Worm (Caenorhabditis elegans) whole organism, late embryonic: ENCODE data around the gene C06E4.5.

Experiments used
- C38D4.7 ChIP-seq: fragments of 200-800 bp; sonication (Bioruptor generic); optimal IDR thresholded peaks from 2 replicates; lab custom pipeline; 2018; ENCODE audit warnings: mild to moderate bottlenecking, missing genetic modification characterization, moderate library complexity, missing compliant biosample characterization
- nhr-232 ChIP-seq: sonication (generic microtip); optimal IDR thresholded peaks from 2 replicates; lab custom pipeline; 2016; ENCODE audit warnings: missing genetic modification characterization, missing compliant biosample characterization
- sox-2 ChIP-seq: fragments of 200-800 bp; sonication (Bioruptor generic); IDR thresholded peaks from 2 replicates; pipeline ENCODE4 v1.3.6; 2022; ENCODE audit warnings: missing genetic modification reagents, missing genetic modification characterization, missing compliant biosample characterization
- unc-55 ChIP-seq: sonication (generic microtip); optimal IDR thresholded peaks from 2 replicates; lab custom pipeline; 2017; ENCODE audit warnings: missing biosample characterization, missing genetic modification reagents, missing genetic modification characterization

DNA sequence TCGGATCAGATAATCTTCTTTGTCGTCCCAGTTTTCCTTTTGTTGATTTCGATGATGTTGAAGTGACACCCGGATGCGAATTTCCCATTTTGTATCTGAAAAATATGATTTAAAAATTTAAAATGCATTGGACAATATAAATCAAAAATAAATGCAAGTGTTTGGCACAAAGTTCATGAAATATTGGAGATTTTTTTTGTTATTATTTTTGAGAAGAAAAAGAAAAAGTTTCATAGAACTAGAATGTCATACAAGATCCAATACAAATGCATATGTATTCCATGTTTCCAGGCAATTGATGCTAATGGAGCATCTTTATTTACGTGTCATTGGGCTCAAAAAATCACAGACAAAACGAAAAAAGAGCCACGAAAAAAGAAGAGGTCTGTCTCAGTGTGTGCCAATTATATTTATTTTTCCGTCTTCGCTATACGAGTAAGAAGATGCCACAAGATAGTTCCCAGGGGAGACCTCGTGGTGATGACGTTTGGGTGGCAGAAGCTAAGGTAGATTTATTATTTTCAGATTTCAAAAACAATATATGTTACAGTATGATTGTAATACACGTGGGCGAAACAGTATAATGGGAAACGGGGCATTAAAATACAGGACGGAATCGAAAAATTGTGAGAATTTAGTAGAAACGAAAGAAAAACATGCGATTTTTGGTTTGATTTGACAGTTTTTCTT lies 35.2 kb upstream of the C06E4.5 start, which contains the start of the genes glb-23 and R13A1.1:
- TF ChIP-seq C38D4.7 (GFP tag; lab: Kevin White, UChicago) (no peak), unc-55 (GFP tag; lab: Kevin White, UChicago) (no peak), nhr-232 (tag; lab: Kevin White, UChicago) (no peak), sox-2 (no peak)
